Fruit fly (Drosophila melanogaster) whole organism, embryonic: ENCODE results near the gene CG9682.

ENCODE experiments used
- C15 ChIP-seq: fragments of 200-800 bp; sonication (Bioruptor generic); IDR thresholded peaks from 3 replicates; pipeline ENCODE4 v1.3.6; 2022; ENCODE audit warnings: missing biosample characterization, missing genetic modification characterization
- CG10654 ChIP-seq: fragments of 200-800 bp; sonication (Bioruptor generic); optimal IDR thresholded peaks from 2 replicates; lab custom pipeline; 2016; ENCODE audit warnings: missing biosample characterization, missing genetic modification characterization
- CG14441 ChIP-seq: fragments of 200-800 bp; sonication (Bioruptor generic); IDR thresholded peaks from 2 replicates; pipeline ENCODE4 v1.3.6; 2022; ENCODE audit warnings: missing biosample characterization, missing genetic modification characterization
- CG15073 ChIP-seq: fragments of 200-800 bp; sonication (Bioruptor generic); optimal IDR thresholded peaks from 2 replicates; lab custom pipeline; 2016; ENCODE audit warnings: missing biosample characterization, missing genetic modification characterization
- CG15514 ChIP-seq: fragments of 200-800 bp; sonication (Bioruptor generic); optimal IDR thresholded peaks from 3 replicates; lab custom pipeline; 2017; ENCODE audit warnings: missing biosample characterization, missing genetic modification characterization, mild to moderate bottlenecking, moderate library complexity, missing genetic modification reagents
- CG15696 ChIP-seq: fragments of 200-800 bp; sonication (Bioruptor generic); optimal IDR thresholded peaks from 2 replicates; lab custom pipeline; 2019; ENCODE audit warnings: missing biosample characterization, mild to moderate bottlenecking, missing genetic modification characterization, moderate library complexity
- CG17186 ChIP-seq: fragments of 200-800 bp; sonication (Bioruptor generic); optimal IDR thresholded peaks from 3 replicates; lab custom pipeline; 2017; ENCODE audit warnings: missing biosample characterization, missing genetic modification reagents, missing genetic modification characterization
- CG42726 ChIP-seq: fragments of 200-800 bp; sonication (Bioruptor generic); IDR thresholded peaks from 2 replicates; pipeline ENCODE4 v1.3.6; 2022; ENCODE audit warnings: missing biosample characterization, missing genetic modification characterization; ENCODE audit not compliant: partially characterized antibody
- CG43689 ChIP-seq: fragments of 200-800 bp; sonication (Bioruptor generic); IDR thresholded peaks from 2 replicates; pipeline ENCODE4 v1.3.6; 2022; ENCODE audit warnings: missing biosample characterization, missing genetic modification characterization
- CG6254 ChIP-seq: fragments of 200-800 bp; sonication (Bioruptor generic); optimal IDR thresholded peaks from 3 replicates; lab custom pipeline; 2017; ENCODE audit warnings: mild to moderate bottlenecking, missing biosample characterization, missing genetic modification reagents, missing genetic modification characterization
- CG6765 ChIP-seq: fragments of 200-800 bp; sonication (Bioruptor generic); optimal IDR thresholded peaks from 3 replicates; lab custom pipeline; 2017; ENCODE audit warnings: missing biosample characterization, mild to moderate bottlenecking, missing genetic modification characterization
- CG9215 ChIP-seq: fragments of 200-800 bp; sonication (Bioruptor generic); IDR thresholded peaks from 2 replicates; pipeline ENCODE4 v1.3.6; 2022; ENCODE audit warnings: missing biosample characterization, missing genetic modification characterization
- CG9727 ChIP-seq: fragments of 200-800 bp; sonication (Bioruptor generic); optimal IDR thresholded peaks from 3 replicates; lab custom pipeline; 2017; ENCODE audit warnings: missing biosample characterization, mild to moderate bottlenecking, missing genetic modification characterization
- Camta ChIP-seq: fragments of 200-800 bp; sonication (Bioruptor generic); optimal IDR thresholded peaks from 2 replicates; lab custom pipeline; 2016; ENCODE audit warnings: missing biosample characterization, missing genetic modification characterization
- D19B ChIP-seq: fragments of 200-800 bp; sonication (Bioruptor generic); optimal IDR thresholded peaks from 2 replicates; lab custom pipeline; 2017; ENCODE audit warnings: missing biosample characterization, mild to moderate bottlenecking, missing genetic modification characterization
- Dbx ChIP-seq: fragments of 200-800 bp; sonication (Bioruptor generic); IDR thresholded peaks from 3 replicates; pipeline ENCODE4 v1.3.6; 2022; ENCODE audit warnings: missing biosample characterization, missing genetic modification characterization
- Eip74EF ChIP-seq, 2 experiments: fragments of 200-800 bp in 1 of 2; fragments of >200 bp in 1 of 2; sonication (Bioruptor generic) in 1 of 2; optimal IDR thresholded peaks; 2 replicates each; lab custom pipeline; 2017 to 2019; ENCODE audit warnings: missing biosample characterization in 2 of 2, missing genetic modification characterization in 2 of 2, mild to moderate bottlenecking in 1 of 2, moderate library complexity in 1 of 2
- Elba2 ChIP-seq: fragments of 200-800 bp; sonication (Bioruptor generic); optimal IDR thresholded peaks from 3 replicates; lab custom pipeline; 2016; ENCODE audit warnings: missing biosample characterization, missing genetic modification characterization
- Hr51 ChIP-seq, 2 experiments: fragments of 200-800 bp; sonication (Bioruptor generic); optimal IDR thresholded peaks; 2 replicates in 1 of 2; 3 replicates in 1 of 2; lab custom pipeline; 2016 to 2018; ENCODE audit warnings: missing biosample characterization in 2 of 2, missing genetic modification characterization in 2 of 2, mild to moderate bottlenecking in 1 of 2, moderate library complexity in 1 of 2
- MESR4 ChIP-seq: fragments of 200-800 bp; sonication (Bioruptor generic); optimal IDR thresholded peaks from 2 replicates; lab custom pipeline; 2018; ENCODE audit warnings: missing biosample characterization, mild to moderate bottlenecking, missing genetic modification characterization, moderate library complexity
- Oaz ChIP-seq: fragments of 200-800 bp; sonication (Bioruptor generic); IDR thresholded peaks from 2 replicates; pipeline ENCODE4 v1.3.6; 2022; ENCODE audit warnings: missing biosample characterization, missing genetic modification characterization
- Sry-β ChIP-seq: fragments of 200-800 bp; sonication (Bioruptor generic); optimal IDR thresholded peaks from 2 replicates; lab custom pipeline; 2018; ENCODE audit warnings: missing biosample characterization, mild to moderate bottlenecking, missing genetic modification characterization, moderate library complexity
- abd-A ChIP-seq: fragments of 200-800 bp; sonication (Bioruptor generic); optimal IDR thresholded peaks from 3 replicates; lab custom pipeline; 2019; ENCODE audit warnings: missing biosample characterization, mild to moderate bottlenecking, missing genetic modification characterization, moderate library complexity
- ap ChIP-seq: fragments of 200-800 bp; sonication (Bioruptor generic); IDR thresholded peaks from 2 replicates; pipeline ENCODE4 v1.3.6; 2022; ENCODE audit warnings: missing biosample characterization, missing genetic modification characterization
- ara ChIP-seq: fragments of 200-800 bp; sonication (Bioruptor generic); IDR thresholded peaks from 2 replicates; pipeline ENCODE4 v1.3.6; 2022; ENCODE audit warnings: missing biosample characterization, missing genetic modification characterization
- ato ChIP-seq: fragments of 200-800 bp; sonication (Bioruptor generic); IDR thresholded peaks from 2 replicates; pipeline ENCODE4 v1.3.6; 2022; ENCODE audit warnings: missing biosample characterization, missing genetic modification characterization; ENCODE audit not compliant: partially characterized antibody
- dan ChIP-seq: fragments of 200-800 bp; sonication (Bioruptor generic); IDR thresholded peaks from 2 replicates; pipeline ENCODE4 v1.3.6; 2022; ENCODE audit warnings: missing biosample characterization, missing genetic modification characterization
- dimm ChIP-seq: fragments of 200-800 bp; sonication (Bioruptor generic); IDR thresholded peaks from 2 replicates; pipeline ENCODE4 v1.3.6; 2022; ENCODE audit warnings: missing biosample characterization, missing genetic modification characterization
- disco-r ChIP-seq: fragments of 200-800 bp; sonication (Bioruptor generic); optimal IDR thresholded peaks from 2 replicates; lab custom pipeline; 2016; ENCODE audit warnings: missing biosample characterization, missing genetic modification characterization
- esg ChIP-seq: fragments of 200-800 bp; sonication (Bioruptor generic); conservative IDR thresholded peaks from 2 replicates; pipeline ENCODE4 v1.3.6; 2022; ENCODE audit warnings: missing biosample characterization, missing genetic modification characterization
- gcm2 ChIP-seq: fragments of 200-800 bp; sonication (Bioruptor generic); optimal IDR thresholded peaks from 2 replicates; lab custom pipeline; 2016; ENCODE audit warnings: missing biosample characterization, missing genetic modification characterization
- gem ChIP-seq: fragments of 200-800 bp; sonication (Bioruptor generic); optimal IDR thresholded peaks from 2 replicates; lab custom pipeline; 2019; ENCODE audit warnings: missing biosample characterization, mild to moderate bottlenecking, missing genetic modification characterization, moderate library complexity
- gt ChIP-seq: fragments of 200-800 bp; sonication (Bioruptor generic); IDR thresholded peaks from 2 replicates; pipeline ENCODE4 v1.3.6; 2022; ENCODE audit warnings: missing biosample characterization, missing genetic modification characterization
- hb ChIP-seq: fragments of 200-800 bp; sonication (Bioruptor generic); IDR thresholded peaks from 3 replicates; pipeline ENCODE4 v1.3.6; 2022; ENCODE audit warnings: missing biosample characterization, missing genetic modification characterization; ENCODE audit not compliant: partially characterized antibody
- hth ChIP-seq: fragments of >200 bp; optimal IDR thresholded peaks from 2 replicates; lab custom pipeline; 2017; ENCODE audit warnings: inconsistent platforms
- insv ChIP-seq, 2 experiments: fragments of 200-800 bp; sonication (Bioruptor generic); optimal IDR thresholded peaks; 3 replicates each; lab custom pipeline; 2016 to 2018; ENCODE audit warnings: missing biosample characterization in 2 of 2, missing genetic modification characterization in 2 of 2
- ken ChIP-seq: fragments of 200-800 bp; sonication (Bioruptor generic); IDR thresholded peaks from 3 replicates; pipeline ENCODE4 v1.3.6; 2022; ENCODE audit warnings: missing biosample characterization, missing genetic modification characterization
- knrl ChIP-seq: fragments of 200-800 bp; sonication (Bioruptor generic); IDR thresholded peaks from 3 replicates; pipeline ENCODE4 v1.3.6; 2022; ENCODE audit warnings: missing biosample characterization, missing genetic modification characterization; ENCODE audit not compliant: partially characterized antibody
- nerfin-2 ChIP-seq: fragments of 200-800 bp; sonication (Bioruptor generic); IDR thresholded peaks from 2 replicates; pipeline ENCODE4 v1.3.6; 2022; ENCODE audit warnings: missing biosample characterization, missing genetic modification characterization; ENCODE audit not compliant: partially characterized antibody
- phol ChIP-seq: fragments of 200-800 bp; sonication (Bioruptor generic); optimal IDR thresholded peaks from 3 replicates; lab custom pipeline; 2018; ENCODE audit warnings: missing biosample characterization, mild to moderate bottlenecking, missing genetic modification characterization, moderate library complexity
- row ChIP-seq: fragments of 200-800 bp; sonication (Bioruptor generic); IDR thresholded peaks from 3 replicates; pipeline ENCODE4 v1.3.6; 2022; ENCODE audit warnings: missing biosample characterization, missing genetic modification characterization
- sens ChIP-seq: fragments of 200-800 bp; sonication (Bioruptor generic); peaks from one replicate; lab custom pipeline; 2016; ENCODE audit warnings: missing biosample characterization, missing genetic modification characterization
- sqz ChIP-seq: fragments of 200-800 bp; sonication (Bioruptor generic); optimal IDR thresholded peaks from 3 replicates; lab custom pipeline; 2018; ENCODE audit warnings: missing biosample characterization, mild to moderate bottlenecking, missing genetic modification characterization
- tgo ChIP-seq: fragments of 200-800 bp; sonication (Bioruptor generic); IDR thresholded peaks from 3 replicates; pipeline ENCODE4 v1.3.6; 2022; ENCODE audit warnings: missing biosample characterization, missing genetic modification characterization
- tna ChIP-seq: fragments of 200-800 bp; sonication (Bioruptor generic); IDR thresholded peaks from 2 replicates; pipeline ENCODE4 v1.3.6; 2022; ENCODE audit warnings: missing biosample characterization, missing genetic modification characterization; ENCODE audit not compliant: partially characterized antibody
- ttk ChIP-seq: fragments of 200-800 bp; sonication (Bioruptor generic); IDR thresholded peaks from 2 replicates; pipeline ENCODE4 v2.1.2; 2022; ENCODE audit warnings: missing biosample characterization, missing genetic modification characterization
- twi ChIP-seq: fragments of 200-800 bp; optimal IDR thresholded peaks from 2 replicates; lab custom pipeline; 2019; ENCODE audit warnings: missing biosample characterization, mild to moderate bottlenecking, missing genetic modification characterization, moderate library complexity
- unc-4 ChIP-seq: fragments of 200-800 bp; sonication (Bioruptor generic); IDR thresholded peaks from 2 replicates; pipeline ENCODE4 v1.3.6; 2022; ENCODE audit warnings: missing biosample characterization, missing genetic modification characterization; ENCODE audit not compliant: partially characterized antibody
- zen ChIP-seq: fragments of 200-800 bp; sonication (Bioruptor generic); optimal IDR thresholded peaks from 3 replicates; lab custom pipeline; 2018; ENCODE audit warnings: missing biosample characterization, mild to moderate bottlenecking, missing genetic modification characterization, moderate library complexity

CG9682 gene

DNA sequence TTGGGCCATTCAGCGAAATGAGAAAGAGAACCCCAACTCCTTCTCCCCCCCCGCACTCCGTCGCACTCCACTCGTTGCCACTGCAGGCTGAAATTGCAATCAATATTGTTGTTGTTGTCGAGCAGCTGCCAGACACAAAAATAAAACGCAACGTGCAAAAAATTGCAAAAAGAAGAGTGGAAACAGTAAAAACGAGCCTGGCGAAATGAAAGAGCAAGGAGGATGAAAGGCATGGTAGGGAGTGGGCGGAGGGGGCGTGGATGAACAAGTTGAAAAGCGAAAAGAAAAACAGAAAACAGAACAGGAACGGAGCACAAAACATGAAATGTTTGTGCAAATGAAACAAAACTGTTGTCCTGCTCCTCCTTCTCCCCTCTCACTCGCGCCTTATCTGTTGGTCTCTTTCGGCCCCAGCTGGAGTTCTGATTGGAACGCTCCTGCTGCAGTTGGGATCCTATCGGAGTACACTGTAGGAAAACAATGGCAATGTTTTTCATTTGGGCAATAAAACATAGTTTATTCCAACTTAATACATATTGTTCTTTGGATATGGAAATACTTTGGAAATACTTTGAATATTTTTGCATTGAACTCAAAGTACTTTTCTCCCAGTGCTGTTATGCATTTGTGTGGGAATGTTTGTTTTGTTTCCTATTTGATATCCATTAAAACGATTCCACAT, 34.4 kb downstream of the CG9682 start (continued):
- 0 out of 3 replicates have a peak, but pooled peaks have one; percentile 24 for TF ChIP-seq hb (GFP tag; lab: Robert Waterston, UW)
- TF ChIP-seq CG6765 = no peak
- TF ChIP-seq insv (GFP tag; optimal IDR thresholded peaks at IDR 0.05; lab: Kevin White, UChicago) = peak; percentile 46 to 85
- peak; percentile 45 for TF ChIP-seq Elba2
- no peak for TF ChIP-seq CG17186 (GFP tag; lab: Kevin White, UChicago)
- peak; percentile 20 for TF ChIP-seq CG9727
- TF ChIP-seq unc-4 (GFP tag; lab: Robert Waterston, UW) = no peak
- TF ChIP-seq Eip74EF (GFP tag; optimal IDR thresholded peaks at IDR 0.05; lab: Kevin White, UChicago) = no peak

DNA sequence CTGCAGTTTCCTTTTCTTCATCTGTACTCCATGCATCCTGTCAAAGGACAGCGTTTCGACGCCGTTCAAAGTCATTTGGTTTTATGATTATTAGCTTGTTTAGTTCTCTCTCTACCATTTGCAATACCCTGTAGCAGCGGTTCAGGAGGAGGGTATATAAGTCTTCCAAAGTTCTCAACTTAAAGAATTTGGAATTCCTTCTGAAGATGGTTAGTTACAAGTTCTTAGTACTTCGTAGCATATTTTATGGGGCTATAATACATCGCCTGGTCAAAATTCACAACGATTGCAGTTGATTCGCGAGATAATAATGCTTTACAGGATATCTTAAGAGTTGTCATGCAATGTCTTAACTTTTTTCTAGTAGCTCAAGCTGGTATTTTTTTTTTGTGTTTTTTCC, 35.6 kb downstream of the CG9682 start:
- TF ChIP-seq row (GFP tag; lab: Robert Waterston, UW) (peak; percentile 51; the same call in 2 of the 3 replicates), Hr51 (GFP tag; optimal IDR thresholded peaks at IDR 0.05; lab: Kevin White, UChicago) (no peak), disco-r (GFP tag; lab: Kevin White, UChicago) (no peak), Sry-β (GFP tag; lab: Kevin White, UChicago) (no peak), dan (GFP tag; lab: Robert Waterston, UW) (no peak), gem (peak; percentile 9), CG15073 (no peak), zen (tag; lab: Kevin White, UChicago) (no peak), sqz (GFP tag; lab: Kevin White, UChicago) (peak; percentile 6), dimm (GFP tag; lab: Robert Waterston, UW) (no peak), esg (GFP tag; lab: Robert Waterston, UW) (no peak), Camta (no peak), sens (peak; percentile 78), ttk (no peak), CG9215 (no peak), knrl (GFP tag; lab: Robert Waterston, UW) (no peak), ato (GFP tag; lab: Robert Waterston, UW) (no peak), ara (no peak), Dbx (no peak), D19B (GFP tag; lab: Kevin White, UChicago) (peak; percentile 73), twi (tag; lab: Kevin White, UChicago) (no peak), phol (no peak), CG42726 (no peak), abd-A (tag; lab: Kevin White, UChicago) (peak; percentile 61), Oaz (no peak), CG15696 (tag; lab: Kevin White, UChicago) (no peak), CG14441 (GFP tag; lab: Robert Waterston, UW) (no peak), tgo (GFP tag; lab: Robert Waterston, UW) (no peak), CG10654 (no peak), nerfin-2 (GFP tag; lab: Robert Waterston, UW) (no peak), ap (no peak), hth (no peak), CG43689 (GFP tag; lab: Robert Waterston, UW) (no peak), tna (GFP tag; lab: Robert Waterston, UW) (no peak), MESR4 (no peak), gt (no peak), C15 (GFP tag; lab: Robert Waterston, UW) (no peak), CG15514 (GFP tag; lab: Kevin White, UChicago) (no peak), ken (no peak), CG6254 (GFP tag; lab: Kevin White, UChicago) (no peak), gcm2 (GFP tag; lab: Kevin White, UChicago) (no peak)
